Fruit fly (Drosophila melanogaster) whole organism, embryonic: Measurements from ENCODE around the gene CG14406.
A peak's percentile ranks its signal among the peaks of the same experiment; 100 is the strongest.

ENCODE experiments used
- Antp ChIP-seq: fragments of 200-800 bp; sonication (Bioruptor generic); optimal IDR thresholded peaks from 3 replicates; lab custom pipeline; 2016; ENCODE audit warnings: missing biosample characterization, missing genetic modification characterization
- Blimp-1 ChIP-seq: fragments of 200-800 bp; sonication (Bioruptor generic); optimal IDR thresholded peaks from 3 replicates; lab custom pipeline; 2018; ENCODE audit warnings: missing biosample characterization, missing genetic modification characterization, mild to moderate bottlenecking, moderate library complexity, missing genetic modification reagents
- Bteb2 ChIP-seq: fragments of 200-800 bp; sonication (Bioruptor generic); optimal IDR thresholded peaks from 2 replicates; lab custom pipeline; 2016; ENCODE audit warnings: missing biosample characterization, missing genetic modification characterization
- CG10321 ChIP-seq: fragments of 200-800 bp; sonication (Bioruptor generic); IDR thresholded peaks from 2 replicates; pipeline ENCODE4 v1.3.6; 2022; ENCODE audit warnings: missing biosample characterization, missing genetic modification characterization
- CG14014 ChIP-seq: fragments of 200-800 bp; sonication (Bioruptor generic); IDR thresholded peaks from 2 replicates; pipeline ENCODE4 v1.3.6; 2022; ENCODE audit warnings: missing biosample characterization, missing genetic modification characterization
- CG17328 ChIP-seq: fragments of 200-800 bp; sonication (Bioruptor generic); IDR thresholded peaks from 2 replicates; pipeline ENCODE4 v1.3.6; 2022; ENCODE audit warnings: missing biosample characterization, missing genetic modification characterization
- CG17359 ChIP-seq: fragments of 200-800 bp; sonication (Bioruptor generic); optimal IDR thresholded peaks from 3 replicates; lab custom pipeline; 2018; ENCODE audit warnings: missing biosample characterization, mild to moderate bottlenecking, missing genetic modification characterization, moderate library complexity
- CG17361 ChIP-seq: fragments of 200-800 bp; sonication (Bioruptor generic); IDR thresholded peaks from 3 replicates; pipeline ENCODE4 v1.3.6; 2022; ENCODE audit warnings: missing biosample characterization, missing genetic modification characterization
- CG1832 ChIP-seq: fragments of 200-800 bp; sonication (Bioruptor generic); optimal IDR thresholded peaks from 2 replicates; lab custom pipeline; 2017; ENCODE audit warnings: missing biosample characterization, mild to moderate bottlenecking, missing genetic modification characterization, inconsistent platforms
- CG32772 ChIP-seq: fragments of 200-800 bp; sonication (Bioruptor generic); IDR thresholded peaks from 2 replicates; pipeline ENCODE4 v1.3.6; 2022; ENCODE audit warnings: missing biosample characterization, missing genetic modification characterization
- CG33213 ChIP-seq: fragments of 200-800 bp; sonication (Bioruptor generic); optimal IDR thresholded peaks from 3 replicates; lab custom pipeline; 2016; ENCODE audit warnings: missing biosample characterization, missing genetic modification characterization
- CG34422 ChIP-seq: fragments of 200-800 bp; sonication (Bioruptor generic); IDR thresholded peaks from 3 replicates; pipeline ENCODE4 v1.3.6; 2022; ENCODE audit warnings: missing biosample characterization, missing genetic modification characterization
- CG8290 ChIP-seq, 3 experiments: fragments of 200-800 bp; sonication (Bioruptor generic); optimal IDR thresholded peaks; 2 replicates each; lab custom pipeline; 2016 to 2019; ENCODE audit warnings: missing biosample characterization in 3 of 3, missing genetic modification characterization in 3 of 3, mild to moderate bottlenecking in 2 of 3, moderate library complexity in 1 of 3
- CG8388 ChIP-seq: fragments of 200-800 bp; sonication (Bioruptor generic); optimal IDR thresholded peaks from 2 replicates; lab custom pipeline; 2019; ENCODE audit warnings: missing biosample characterization, mild to moderate bottlenecking, missing genetic modification characterization, moderate library complexity
- CTCF ChIP-seq: fragments of 200-800 bp; sonication (Bioruptor generic); optimal IDR thresholded peaks from 2 replicates; lab custom pipeline; 2017; ENCODE audit warnings: missing biosample characterization, mild to moderate bottlenecking, missing genetic modification characterization, moderate library complexity
- D19B ChIP-seq: fragments of 200-800 bp; sonication (Bioruptor generic); optimal IDR thresholded peaks from 2 replicates; lab custom pipeline; 2017; ENCODE audit warnings: missing biosample characterization, mild to moderate bottlenecking, missing genetic modification characterization
- Dbx ChIP-seq: fragments of 200-800 bp; sonication (Bioruptor generic); IDR thresholded peaks from 3 replicates; pipeline ENCODE4 v1.3.6; 2022; ENCODE audit warnings: missing biosample characterization, missing genetic modification characterization
- Deaf1 ChIP-seq: fragments of 200-800 bp; optimal IDR thresholded peaks from 3 replicates; lab custom pipeline; 2019; ENCODE audit warnings: missing biosample characterization, mild to moderate bottlenecking, missing genetic modification characterization, moderate library complexity
- ERR ChIP-seq: fragments of 200-800 bp; sonication (Bioruptor generic); optimal IDR thresholded peaks from 2 replicates; lab custom pipeline; 2016; ENCODE audit warnings: missing biosample characterization, missing genetic modification characterization
- Eip74EF ChIP-seq, 2 experiments: fragments of 200-800 bp in 1 of 2; fragments of >200 bp in 1 of 2; sonication (Bioruptor generic) in 1 of 2; optimal IDR thresholded peaks; 2 replicates each; lab custom pipeline; 2017 to 2019; ENCODE audit warnings: missing biosample characterization in 2 of 2, missing genetic modification characterization in 2 of 2, mild to moderate bottlenecking in 1 of 2, moderate library complexity in 1 of 2
- Hr51 ChIP-seq, 2 experiments: fragments of 200-800 bp; sonication (Bioruptor generic); optimal IDR thresholded peaks; 2 replicates in 1 of 2; 3 replicates in 1 of 2; lab custom pipeline; 2016 to 2018; ENCODE audit warnings: missing biosample characterization in 2 of 2, missing genetic modification characterization in 2 of 2, mild to moderate bottlenecking in 1 of 2, moderate library complexity in 1 of 2
- Jarid2 ChIP-seq: fragments of 200-800 bp; sonication (Bioruptor generic); optimal IDR thresholded peaks from 3 replicates; lab custom pipeline; 2017; ENCODE audit warnings: mild to moderate bottlenecking, missing biosample characterization, missing genetic modification reagents, missing genetic modification characterization
- MBD-R2 ChIP-seq: fragments of 200-800 bp; sonication (Bioruptor generic); IDR thresholded peaks from 2 replicates; pipeline ENCODE4 v1.3.6; 2022; ENCODE audit warnings: missing biosample characterization, missing genetic modification characterization
- Med ChIP-seq: fragments of 200-800 bp; sonication (Bioruptor generic); peaks from one replicate; lab custom pipeline; 2016; ENCODE audit warnings: missing biosample characterization, missing genetic modification characterization, mild to moderate bottlenecking, inconsistent platforms, moderate library complexity
- Meics ChIP-seq: fragments of 200-800 bp; sonication (Bioruptor generic); optimal IDR thresholded peaks from 2 replicates; lab custom pipeline; 2017; ENCODE audit warnings: missing biosample characterization, mild to moderate bottlenecking, missing genetic modification characterization
- Ravus ChIP-seq: fragments of 200-800 bp; sonication (Bioruptor generic); IDR thresholded peaks from 2 replicates; pipeline ENCODE4 v1.3.6; 2022; ENCODE audit warnings: missing biosample characterization, missing genetic modification characterization
- Sry-β ChIP-seq: fragments of 200-800 bp; sonication (Bioruptor generic); optimal IDR thresholded peaks from 2 replicates; lab custom pipeline; 2018; ENCODE audit warnings: missing biosample characterization, mild to moderate bottlenecking, missing genetic modification characterization, moderate library complexity
- Trl ChIP-seq, 3 experiments: fragments of >200 bp in 2 of 3; fragments of 200-800 bp in 1 of 3; sonication (Bioruptor generic) in 1 of 3; optimal IDR thresholded peaks; 2 replicates in 1 of 3; 3 replicates in 2 of 3; lab custom pipeline; 2016 to 2017; ENCODE audit warnings: missing biosample characterization in 1 of 3, missing genetic modification characterization in 1 of 3
- aop ChIP-seq: fragments of 200-800 bp; sonication (Bioruptor generic); IDR thresholded peaks from 2 replicates; pipeline ENCODE4 v1.3.6; 2022; ENCODE audit warnings: missing biosample characterization, missing genetic modification characterization
- chinmo ChIP-seq: fragments of 200-800 bp; sonication (Bioruptor generic); IDR thresholded peaks from 4 replicates; pipeline ENCODE4 v1.3.6; 2022; ENCODE audit warnings: missing biosample characterization, missing genetic modification characterization; ENCODE audit not compliant: partially characterized antibody
- crol ChIP-seq: fragments of 200-800 bp; sonication (Bioruptor generic); IDR thresholded peaks from 2 replicates; pipeline ENCODE4 v1.3.6; 2022; ENCODE audit warnings: missing biosample characterization, missing genetic modification characterization
- esg ChIP-seq: fragments of 200-800 bp; sonication (Bioruptor generic); conservative IDR thresholded peaks from 2 replicates; pipeline ENCODE4 v1.3.6; 2022; ENCODE audit warnings: missing biosample characterization, missing genetic modification characterization
- fd96Cb ChIP-seq: fragments of 200-800 bp; sonication (Bioruptor generic); optimal IDR thresholded peaks from 2 replicates; lab custom pipeline; 2018; ENCODE audit warnings: missing biosample characterization, mild to moderate bottlenecking, missing genetic modification characterization, moderate library complexity
- kni ChIP-seq: fragments of 200-800 bp; sonication (Bioruptor generic); optimal IDR thresholded peaks from 3 replicates; lab custom pipeline; 2017; ENCODE audit warnings: mild to moderate bottlenecking, missing biosample characterization, missing genetic modification reagents, missing genetic modification characterization
- knrl ChIP-seq: fragments of 200-800 bp; sonication (Bioruptor generic); IDR thresholded peaks from 3 replicates; pipeline ENCODE4 v1.3.6; 2022; ENCODE audit warnings: missing biosample characterization, missing genetic modification characterization; ENCODE audit not compliant: partially characterized antibody
- mam ChIP-seq: fragments of 200-800 bp; sonication (Bioruptor generic); optimal IDR thresholded peaks from 3 replicates; lab custom pipeline; 2016; ENCODE audit warnings: missing biosample characterization, missing genetic modification characterization
- onecut ChIP-seq: fragments of 200-800 bp; sonication (Bioruptor generic); IDR thresholded peaks from 2 replicates; pipeline ENCODE4 v1.3.6; 2022; ENCODE audit warnings: missing biosample characterization, missing genetic modification characterization
- pan ChIP-seq, 4 experiments: fragments of >200 bp in 3 of 4; fragments of 200-800 bp in 1 of 4; sonication (Bioruptor generic) in 1 of 4; optimal IDR thresholded peaks in 3 of 4; IDR thresholded peaks in 1 of 4; 2 replicates each; pipeline versions ENCODE4 v1.3.6 to Lab custom; 2017 to 2022; ENCODE audit warnings: missing biosample characterization in 2 of 4, missing genetic modification characterization in 2 of 4, mixed read lengths in 1 of 4
- sens ChIP-seq: fragments of 200-800 bp; sonication (Bioruptor generic); peaks from one replicate; lab custom pipeline; 2016; ENCODE audit warnings: missing biosample characterization, missing genetic modification characterization
- slbo ChIP-seq: fragments of 200-800 bp; sonication (Bioruptor generic); IDR thresholded peaks from 2 replicates; pipeline ENCODE4 v1.3.6; 2022; ENCODE audit warnings: missing biosample characterization, missing genetic modification characterization
- sqz ChIP-seq: fragments of 200-800 bp; sonication (Bioruptor generic); optimal IDR thresholded peaks from 3 replicates; lab custom pipeline; 2018; ENCODE audit warnings: missing biosample characterization, mild to moderate bottlenecking, missing genetic modification characterization
- tup ChIP-seq: fragments of 200-800 bp; sonication (Bioruptor generic); optimal IDR thresholded peaks from 2 replicates; lab custom pipeline; 2016; ENCODE audit warnings: missing biosample characterization, mild to moderate bottlenecking, missing genetic modification characterization, moderate library complexity
- zfh2 ChIP-seq: fragments of 200-800 bp; sonication (Bioruptor generic); optimal IDR thresholded peaks from 2 replicates; lab custom pipeline; 2016; ENCODE audit warnings: missing biosample characterization, missing genetic modification characterization

CG14406 gene

DNA sequence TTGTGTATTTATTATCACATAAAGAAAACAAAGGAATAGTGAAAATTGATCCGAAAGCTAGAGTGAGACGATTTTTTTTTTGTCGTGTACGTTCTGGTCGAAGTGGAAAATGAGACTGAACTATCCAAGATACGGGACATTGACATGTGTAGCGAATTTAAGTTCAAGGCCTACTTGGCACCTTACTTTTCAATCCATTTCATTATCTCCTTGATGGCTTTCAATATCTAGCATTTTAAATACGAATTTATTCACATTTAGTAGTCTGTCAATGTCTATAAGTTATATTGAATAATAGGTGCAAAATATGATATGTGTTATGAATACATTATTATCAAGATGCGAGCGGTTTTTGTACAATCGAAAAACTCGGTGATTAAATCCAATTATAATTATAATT lies 18.2 kb upstream of the CG14406 start, which contains the start of gene CG32591:
TSS of gene CG32591 (minus strand) at position 101 of the 400 bp plus-strand sequence.
- TF ChIP-seq Sry-β (GFP tag; lab: Kevin White, UChicago) (no peak), esg (no peak), CG10321 (GFP tag; lab: Robert Waterston, UW) (no peak), Bteb2 (GFP tag; lab: Kevin White, UChicago) (no peak), CG33213 (GFP tag; lab: Kevin White, UChicago) (no peak), mam (no peak), CG34422 (no peak), CG17359 (tag; lab: Kevin White, UChicago) (no peak), pan (optimal IDR thresholded peaks at IDR 0.05; lab: Kevin White, UChicago) (no peak), pan (GFP tag; optimal IDR thresholded peaks at IDR 0.05 in 1 of 2, IDR thresholded peaks at IDR 0.05 in 1 of 2) (no peak), Ravus (GFP tag; lab: Robert Waterston, UW) (no peak), MBD-R2 (GFP tag; lab: Robert Waterston, UW) (no peak), chinmo (GFP tag; lab: Robert Waterston, UW) (no peak), CG1832 (GFP tag; lab: Kevin White, UChicago) (no peak), Hr51 (GFP tag; optimal IDR thresholded peaks at IDR 0.05; lab: Kevin White, UChicago) (no peak), aop (GFP tag; lab: Robert Waterston, UW) (no peak)

DNA sequence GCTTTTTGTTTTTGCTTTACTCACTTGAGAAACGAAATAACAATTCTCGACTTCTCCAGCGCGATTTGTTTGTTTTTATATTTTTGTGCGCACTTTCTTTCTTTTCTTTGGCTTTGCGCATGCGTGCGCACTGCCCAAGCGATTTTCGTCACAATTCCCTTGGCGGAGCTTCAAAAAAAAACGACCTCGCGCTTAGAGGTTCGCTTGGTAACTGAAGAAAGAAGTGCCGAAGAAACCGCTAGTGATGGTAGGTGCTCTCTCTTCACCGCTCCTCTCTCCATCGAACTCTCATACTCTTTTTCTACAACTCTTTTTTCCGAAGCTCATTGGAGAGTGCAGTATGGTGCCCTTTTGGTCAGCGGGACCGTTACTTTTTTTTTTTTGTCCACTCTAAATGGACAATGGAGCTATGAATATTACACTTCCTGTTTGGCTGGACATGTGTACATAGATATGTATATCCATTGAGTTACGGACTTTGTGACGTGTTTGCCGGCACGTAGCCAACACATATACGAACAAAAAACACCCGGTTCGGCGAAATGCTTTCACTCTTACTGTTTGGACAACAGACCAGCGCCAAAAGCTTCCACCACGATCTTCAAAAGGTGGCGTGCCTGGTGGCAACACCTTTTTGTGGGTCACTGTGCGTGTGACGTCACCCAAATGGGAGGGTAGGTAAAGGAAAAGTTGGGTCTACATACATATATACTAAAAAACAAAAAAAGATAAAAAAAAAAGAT lies 12.8 kb upstream of the CG14406 start, which contains the start of gene CG9503:
TSS of gene CG9503 (minus strand) at position 217 of the 743 bp plus-strand sequence.
- TF ChIP-seq Deaf1 (tag; lab: Kevin White, UChicago) (peak; percentile 9), knrl (GFP tag; lab: Robert Waterston, UW) (0 out of 3 replicates have a peak, but pooled peaks have one; percentile 8), Meics (GFP tag; lab: Kevin White, UChicago) (peak; percentile 67), CG8388 (peak; percentile 70), zfh2 (GFP tag; lab: Kevin White, UChicago) (no peak), Jarid2 (peak; percentile 67), crol (GFP tag; lab: Robert Waterston, UW) (peak; percentile 27; the same call in 1 of the 2 replicates), Trl (optimal IDR thresholded peaks at IDR 0.05; lab: Kevin White, UChicago) (peak in 1 of 2 experiments; percentile 50), Trl (GFP tag; optimal IDR thresholded peaks at IDR 0.05; lab: Kevin White, UChicago) (no peak), Med (GFP tag; lab: Kevin White, UChicago) (peak; percentile 5), fd96Cb (tag; lab: Kevin White, UChicago) (no peak), ERR (GFP tag; lab: Kevin White, UChicago) (no peak), kni (peak; percentile 60), CTCF (GFP tag; lab: Kevin White, UChicago) (peak; percentile 21), Blimp-1 (peak; percentile 74)

DNA sequence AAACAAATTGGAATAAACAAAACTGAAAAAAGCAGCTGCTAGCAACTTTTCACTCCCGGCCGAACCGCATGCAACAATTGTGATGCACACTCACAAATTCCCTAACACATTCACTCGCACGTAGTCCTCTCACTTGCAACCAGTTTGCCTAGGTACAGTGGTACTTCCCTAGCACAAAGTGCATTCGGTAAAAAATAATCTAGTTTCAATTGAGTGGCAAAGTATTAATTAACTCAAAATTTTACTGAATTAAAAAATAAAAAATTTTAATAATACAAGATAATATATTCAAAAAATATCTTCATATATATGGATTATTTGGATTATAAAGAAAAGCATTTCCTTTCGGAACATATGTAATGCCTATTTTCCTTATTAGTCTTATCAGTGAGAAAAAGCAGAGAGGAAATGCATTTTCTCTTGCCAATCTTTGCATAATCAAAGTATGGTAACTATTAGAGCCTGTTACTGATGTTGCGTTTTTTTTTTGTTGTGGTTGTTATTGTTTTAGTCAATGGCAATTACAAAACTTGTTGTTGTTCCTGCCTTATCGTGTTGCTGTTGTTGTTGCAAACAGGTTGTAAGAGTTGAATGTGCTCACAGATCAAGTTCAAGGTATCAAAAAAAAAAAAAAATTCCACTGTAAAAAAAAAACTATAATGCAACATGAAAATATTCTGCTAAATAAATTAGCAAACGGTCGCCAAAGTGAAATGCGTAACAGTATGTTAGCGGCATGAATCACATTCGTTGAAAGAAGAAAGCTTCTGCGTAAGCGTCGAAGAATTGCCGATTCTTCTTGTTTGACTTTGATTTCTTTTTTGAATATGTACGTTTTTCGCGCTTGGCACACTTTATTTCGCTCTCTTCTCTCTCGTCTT lies 12.0 kb upstream of the CG14406 start:
- TF ChIP-seq CG17328 (no peak), sens (GFP tag; lab: Kevin White, UChicago) (peak; percentile 75), D19B (GFP tag; lab: Kevin White, UChicago) (no peak), CG32772 (no peak), sqz (GFP tag; lab: Kevin White, UChicago) (peak; percentile 63), kni (no peak), slbo (GFP tag; lab: Robert Waterston, UW) (no peak), Antp (GFP tag; lab: Kevin White, UChicago) (no peak), fd96Cb (tag; lab: Kevin White, UChicago) (peak; percentile 0), CG8290 (GFP tag; optimal IDR thresholded peaks at IDR 0.05; lab: Kevin White, UChicago) (no peak), CG8290 (tag; optimal IDR thresholded peaks at IDR 0.05; lab: Kevin White, UChicago) (no peak), Eip74EF (GFP tag; optimal IDR thresholded peaks at IDR 0.05; lab: Kevin White, UChicago) (no peak), CG14014 (GFP tag; lab: Robert Waterston, UW) (no peak), tup (GFP tag; lab: Kevin White, UChicago) (no peak), CG17361 (GFP tag; lab: Robert Waterston, UW) (0 out of 3 replicates have a peak, but pooled peaks have one; percentile 27), Dbx (GFP tag; lab: Robert Waterston, UW) (no peak), chinmo (GFP tag; lab: Robert Waterston, UW) (no peak), onecut (GFP tag; lab: Robert Waterston, UW) (no peak)
